Fruit fly (Drosophila melanogaster) whole organism, embryonic: ENCODE data around the gene Hsp67Ba.

Experiments used
- ATbp ChIP-seq: fragments of 200-800 bp; sonication (Bioruptor generic); optimal IDR thresholded peaks from 2 replicates; lab custom pipeline; 2017; ENCODE audit warnings: missing biosample characterization, mild to moderate bottlenecking, missing genetic modification characterization, missing genetic modification reagents
- CG10267 ChIP-seq: fragments of 200-800 bp; sonication (Bioruptor generic); optimal IDR thresholded peaks from 2 replicates; lab custom pipeline; 2018; ENCODE audit warnings: missing biosample characterization, mild to moderate bottlenecking, missing genetic modification characterization, moderate library complexity
- CG13775 ChIP-seq: fragments of 200-800 bp; sonication (Bioruptor generic); optimal IDR thresholded peaks from 3 replicates; lab custom pipeline; 2017; ENCODE audit warnings: missing biosample characterization, mild to moderate bottlenecking, missing genetic modification characterization
- CG15073 ChIP-seq: fragments of 200-800 bp; sonication (Bioruptor generic); optimal IDR thresholded peaks from 2 replicates; lab custom pipeline; 2016; ENCODE audit warnings: missing biosample characterization, missing genetic modification characterization
- CG2678 ChIP-seq: fragments of 200-800 bp; sonication (Bioruptor generic); optimal IDR thresholded peaks from 3 replicates; lab custom pipeline; 2019; ENCODE audit warnings: missing biosample characterization, mild to moderate bottlenecking, missing genetic modification characterization, moderate library complexity
- CG3065 ChIP-seq: fragments of 200-800 bp; sonication (Bioruptor generic); optimal IDR thresholded peaks from 2 replicates; lab custom pipeline; 2016; ENCODE audit warnings: missing biosample characterization, missing genetic modification characterization
- CG31365 ChIP-seq: fragments of 200-800 bp; sonication (Bioruptor generic); optimal IDR thresholded peaks from 2 replicates; lab custom pipeline; 2018; ENCODE audit warnings: missing biosample characterization, mild to moderate bottlenecking, missing genetic modification characterization
- CG31441 ChIP-seq: fragments of 200-800 bp; sonication (Bioruptor generic); IDR thresholded peaks from 2 replicates; pipeline ENCODE4 v1.3.6; 2022; ENCODE audit warnings: missing biosample characterization, missing genetic modification characterization
- CG3163 ChIP-seq: fragments of 200-800 bp; sonication (Bioruptor generic); optimal IDR thresholded peaks from 3 replicates; lab custom pipeline; 2016; ENCODE audit warnings: missing biosample characterization, missing genetic modification characterization
- CG32772 ChIP-seq: fragments of 200-800 bp; sonication (Bioruptor generic); IDR thresholded peaks from 2 replicates; pipeline ENCODE4 v1.3.6; 2022; ENCODE audit warnings: missing biosample characterization, missing genetic modification characterization
- CG34224 ChIP-seq: fragments of 200-800 bp; sonication (Bioruptor generic); IDR thresholded peaks from 3 replicates; pipeline ENCODE4 v1.3.6; 2022; ENCODE audit warnings: missing biosample characterization, missing genetic modification characterization; ENCODE audit not compliant: partially characterized antibody
- CG4424 ChIP-seq: fragments of 200-800 bp; sonication (Bioruptor generic); optimal IDR thresholded peaks from 3 replicates; lab custom pipeline; 2016; ENCODE audit warnings: missing biosample characterization, missing genetic modification characterization
- CG5245 ChIP-seq: fragments of 200-800 bp; sonication (Bioruptor generic); optimal IDR thresholded peaks from 3 replicates; lab custom pipeline; 2016; ENCODE audit warnings: missing biosample characterization, missing genetic modification characterization
- CG6654 ChIP-seq: fragments of 200-800 bp; sonication (Bioruptor generic); optimal IDR thresholded peaks from 2 replicates; lab custom pipeline; 2017; ENCODE audit warnings: missing biosample characterization, mild to moderate bottlenecking, missing genetic modification characterization
- CG6813 ChIP-seq: fragments of 200-800 bp; sonication (Bioruptor generic); optimal IDR thresholded peaks from 2 replicates; lab custom pipeline; 2017; ENCODE audit warnings: missing biosample characterization, missing genetic modification characterization, mild to moderate bottlenecking, moderate library complexity, missing genetic modification reagents
- CG7372 ChIP-seq: fragments of 200-800 bp; sonication (Bioruptor generic); IDR thresholded peaks from 2 replicates; pipeline ENCODE4 v1.3.6; 2022; ENCODE audit warnings: missing biosample characterization, missing genetic modification characterization
- CG8478 ChIP-seq: fragments of >200 bp; optimal IDR thresholded peaks from 2 replicates; lab custom pipeline; 2018
- CG9609 ChIP-seq: fragments of 200-800 bp; sonication (Bioruptor generic); optimal IDR thresholded peaks from 3 replicates; lab custom pipeline; 2016; ENCODE audit warnings: missing biosample characterization, missing genetic modification characterization
- CG9797 ChIP-seq: fragments of 200-800 bp; sonication (Bioruptor generic); optimal IDR thresholded peaks from 3 replicates; lab custom pipeline; 2018; ENCODE audit warnings: missing biosample characterization, mild to moderate bottlenecking, missing genetic modification characterization
- Dad ChIP-seq: fragments of 200-800 bp; sonication (Bioruptor generic); optimal IDR thresholded peaks from 3 replicates; lab custom pipeline; 2016; ENCODE audit warnings: missing biosample characterization, missing genetic modification characterization
- Dek ChIP-seq: fragments of 200-800 bp; sonication (Bioruptor generic); optimal IDR thresholded peaks from 3 replicates; lab custom pipeline; 2019; ENCODE audit warnings: missing biosample characterization, mild to moderate bottlenecking, missing genetic modification characterization, moderate library complexity
- Doc2 ChIP-seq: fragments of 200-800 bp; sonication (Bioruptor generic); IDR thresholded peaks from 2 replicates; pipeline ENCODE4 v1.3.6; 2022; ENCODE audit warnings: missing biosample characterization, missing genetic modification characterization
- Lhr ChIP-seq: fragments of 200-800 bp; sonication (Bioruptor generic); optimal IDR thresholded peaks from 3 replicates; lab custom pipeline; 2017; ENCODE audit warnings: mild to moderate bottlenecking, missing biosample characterization, missing genetic modification reagents, missing genetic modification characterization
- MTF-1 ChIP-seq: fragments of 200-800 bp; sonication (Bioruptor generic); optimal IDR thresholded peaks from 2 replicates; lab custom pipeline; 2018; ENCODE audit warnings: missing biosample characterization, mild to moderate bottlenecking, missing genetic modification characterization, borderline replicate concordance
- Med ChIP-seq: fragments of 200-800 bp; sonication (Bioruptor generic); peaks from one replicate; lab custom pipeline; 2016; ENCODE audit warnings: missing biosample characterization, missing genetic modification characterization, mild to moderate bottlenecking, inconsistent platforms, moderate library complexity
- PHDP ChIP-seq: fragments of 200-800 bp; sonication (Bioruptor generic); optimal IDR thresholded peaks from 3 replicates; lab custom pipeline; 2018; ENCODE audit warnings: missing biosample characterization, mild to moderate bottlenecking, missing genetic modification characterization, moderate library complexity
- Poxn ChIP-seq: fragments of 200-800 bp; sonication (Bioruptor generic); IDR thresholded peaks from 2 replicates; pipeline ENCODE4 v1.3.6; 2022; ENCODE audit warnings: missing biosample characterization, missing genetic modification characterization
- Rx ChIP-seq: fragments of 200-800 bp; sonication (Bioruptor generic); IDR thresholded peaks from 2 replicates; pipeline ENCODE4 v1.3.6; 2022; ENCODE audit warnings: missing biosample characterization, missing genetic modification characterization
- ab ChIP-seq: fragments of 200-800 bp; sonication (Bioruptor generic); optimal IDR thresholded peaks from 2 replicates; lab custom pipeline; 2016; ENCODE audit warnings: missing biosample characterization, missing genetic modification characterization
- bab2 ChIP-seq: fragments of 200-800 bp; sonication (Bioruptor generic); optimal IDR thresholded peaks from 2 replicates; lab custom pipeline; 2016; ENCODE audit warnings: missing biosample characterization, missing genetic modification characterization
- bsh ChIP-seq, 2 experiments: fragments of 200-800 bp; sonication (Bioruptor generic); optimal IDR thresholded peaks; 2 replicates each; lab custom pipeline; 2017 to 2018; ENCODE audit warnings: mild to moderate bottlenecking in 2 of 2, missing biosample characterization in 2 of 2, missing genetic modification characterization in 2 of 2, moderate library complexity in 1 of 2
- dati ChIP-seq: fragments of 200-800 bp; sonication (Bioruptor generic); IDR thresholded peaks from 2 replicates; pipeline ENCODE4 v1.3.6; 2022; ENCODE audit warnings: missing biosample characterization, missing genetic modification characterization
- dimm ChIP-seq: fragments of 200-800 bp; sonication (Bioruptor generic); IDR thresholded peaks from 2 replicates; pipeline ENCODE4 v1.3.6; 2022; ENCODE audit warnings: missing biosample characterization, missing genetic modification characterization
- disco-r ChIP-seq: fragments of 200-800 bp; sonication (Bioruptor generic); optimal IDR thresholded peaks from 2 replicates; lab custom pipeline; 2016; ENCODE audit warnings: missing biosample characterization, missing genetic modification characterization
- esg ChIP-seq: fragments of 200-800 bp; sonication (Bioruptor generic); conservative IDR thresholded peaks from 2 replicates; pipeline ENCODE4 v1.3.6; 2022; ENCODE audit warnings: missing biosample characterization, missing genetic modification characterization
- eve ChIP-seq, 2 experiments: fragments of >200 bp; optimal IDR thresholded peaks; 2 replicates each; lab custom pipeline; 2017; ENCODE audit warnings: missing biosample characterization in 2 of 2, missing genetic modification characterization in 2 of 2
- fd102C ChIP-seq: fragments of 200-800 bp; sonication (Bioruptor generic); optimal IDR thresholded peaks from 2 replicates; lab custom pipeline; 2018; ENCODE audit warnings: missing biosample characterization, mild to moderate bottlenecking, missing genetic modification characterization, moderate library complexity
- gro ChIP-seq: fragments of 200-800 bp; sonication (Bioruptor generic); optimal IDR thresholded peaks from 2 replicates; lab custom pipeline; 2016; ENCODE audit warnings: missing biosample characterization, missing genetic modification characterization
- gsb-n ChIP-seq: fragments of 200-800 bp; sonication (Bioruptor generic); optimal IDR thresholded peaks from 3 replicates; lab custom pipeline; 2018; ENCODE audit warnings: missing biosample characterization, mild to moderate bottlenecking, missing genetic modification characterization
- hb ChIP-seq: fragments of 200-800 bp; sonication (Bioruptor generic); IDR thresholded peaks from 3 replicates; pipeline ENCODE4 v1.3.6; 2022; ENCODE audit warnings: missing biosample characterization, missing genetic modification characterization; ENCODE audit not compliant: partially characterized antibody
- hth ChIP-seq: fragments of >200 bp; optimal IDR thresholded peaks from 2 replicates; lab custom pipeline; 2017; ENCODE audit warnings: inconsistent platforms
- nerfin-2 ChIP-seq: fragments of 200-800 bp; sonication (Bioruptor generic); IDR thresholded peaks from 2 replicates; pipeline ENCODE4 v1.3.6; 2022; ENCODE audit warnings: missing biosample characterization, missing genetic modification characterization; ENCODE audit not compliant: partially characterized antibody
- org-1 ChIP-seq: fragments of 200-800 bp; sonication (Bioruptor generic); optimal IDR thresholded peaks from 2 replicates; lab custom pipeline; 2017; ENCODE audit warnings: missing biosample characterization, missing genetic modification characterization
- pita ChIP-seq: fragments of 200-800 bp; sonication (Bioruptor generic); optimal IDR thresholded peaks from 2 replicates; lab custom pipeline; 2017; ENCODE audit warnings: missing biosample characterization, mild to moderate bottlenecking, missing genetic modification characterization
- salm ChIP-seq: fragments of 200-800 bp; sonication (Bioruptor generic); optimal IDR thresholded peaks from 2 replicates; lab custom pipeline; 2018; ENCODE audit warnings: missing biosample characterization, mild to moderate bottlenecking, missing genetic modification characterization
- schlank ChIP-seq: fragments of 200-800 bp; sonication (Bioruptor generic); optimal IDR thresholded peaks from 2 replicates; lab custom pipeline; 2018; ENCODE audit warnings: missing biosample characterization, mild to moderate bottlenecking, missing genetic modification characterization
- seq ChIP-seq: fragments of 200-800 bp; sonication (Bioruptor generic); IDR thresholded peaks from 2 replicates; pipeline ENCODE4 v1.3.6; 2022; ENCODE audit warnings: missing biosample characterization, missing genetic modification characterization
- sqz ChIP-seq: fragments of 200-800 bp; sonication (Bioruptor generic); optimal IDR thresholded peaks from 3 replicates; lab custom pipeline; 2018; ENCODE audit warnings: missing biosample characterization, mild to moderate bottlenecking, missing genetic modification characterization
- tgo ChIP-seq: fragments of 200-800 bp; sonication (Bioruptor generic); IDR thresholded peaks from 3 replicates; pipeline ENCODE4 v1.3.6; 2022; ENCODE audit warnings: missing biosample characterization, missing genetic modification characterization
- trem ChIP-seq: fragments of 200-800 bp; optimal IDR thresholded peaks from 3 replicates; lab custom pipeline; 2019; ENCODE audit warnings: missing biosample characterization, mild to moderate bottlenecking, missing genetic modification characterization, moderate library complexity

Hsp67Ba gene

dm6 chr3L:9426656-9427294 is 47.4 kb upstream of the Hsp67Ba start, which contains the start of the genes Atat and Shc (continued):
- TF ChIP-seq salm: peak; percentile 93
- peak; percentile 96 for TF ChIP-seq org-1 (GFP tag; lab: Kevin White, UChicago)
- peak; percentile 74 for TF ChIP-seq sqz (GFP tag; lab: Kevin White, UChicago)
- TF ChIP-seq PHDP (tag; lab: Kevin White, UChicago): peak; percentile 98
- TF ChIP-seq Doc2 (GFP tag; lab: Robert Waterston, UW): peak; percentile 98
- peak; percentile 97 for TF ChIP-seq CG31441 (GFP tag; lab: Robert Waterston, UW)
- peak; percentile 99 for TF ChIP-seq Dek (tag; lab: Kevin White, UChicago)
- TF ChIP-seq hb (GFP tag; lab: Robert Waterston, UW): peak; percentile 86
- peak; percentile 100 for TF ChIP-seq CG9609 (GFP tag; lab: Kevin White, UChicago)
- TF ChIP-seq Rx (GFP tag; lab: Robert Waterston, UW): peak; percentile 99
- TF ChIP-seq MTF-1 (GFP tag; lab: Kevin White, UChicago): peak; percentile 93
- TF ChIP-seq nerfin-2 (GFP tag; lab: Robert Waterston, UW): peak; percentile 77
- peak; percentile 95 for TF ChIP-seq trem (tag; lab: Kevin White, UChicago)
- TF ChIP-seq CG6813 (GFP tag; lab: Kevin White, UChicago): peak; percentile 96
- TF ChIP-seq bab2: peak; percentile 100
- peak; percentile 98 for TF ChIP-seq Lhr (GFP tag; lab: Kevin White, UChicago)
- TF ChIP-seq CG2678 (tag; lab: Kevin White, UChicago): peak; percentile 98
- TF ChIP-seq seq (GFP tag; lab: Robert Waterston, UW): peak; percentile 98
- peak; percentile 99 for TF ChIP-seq Dad (GFP tag; lab: Kevin White, UChicago)
- TF ChIP-seq CG10267 (tag; lab: Kevin White, UChicago): peak; percentile 92
- TF ChIP-seq Poxn: peak; percentile 99
- peak; percentile 72 to 98 for TF ChIP-seq bsh (GFP tag; optimal IDR thresholded peaks at IDR 0.05; lab: Kevin White, UChicago)
- peak; percentile 99 for TF ChIP-seq CG13775 (GFP tag; lab: Kevin White, UChicago)
- TF ChIP-seq CG7372 (GFP tag; lab: Robert Waterston, UW): peak; percentile 100
- TF ChIP-seq CG8478: peak; percentile 55
- peak; percentile 97 for TF ChIP-seq gsb-n (tag; lab: Kevin White, UChicago)
- TF ChIP-seq CG9797: peak; percentile 100
- TF ChIP-seq gro (GFP tag; lab: Kevin White, UChicago): peak; percentile 99
- peak; percentile 96 for TF ChIP-seq CG3163
- TF ChIP-seq CG5245 (GFP tag; lab: Kevin White, UChicago): peak; percentile 99
- TF ChIP-seq esg (GFP tag; lab: Robert Waterston, UW): peak; percentile 100
- peak; percentile 94 for TF ChIP-seq CG6654 (GFP tag; lab: Kevin White, UChicago)
- TF ChIP-seq CG34224 (GFP tag; lab: Robert Waterston, UW): peak; percentile 86
- peak; percentile 96 for TF ChIP-seq dati (GFP tag; lab: Robert Waterston, UW)
- TF ChIP-seq ATbp: peak; percentile 93
- TF ChIP-seq CG32772: peak; percentile 100
- peak; percentile 98 for TF ChIP-seq schlank (tag; lab: Kevin White, UChicago)
- TF ChIP-seq pita: no peak
- peak; percentile 99 for TF ChIP-seq disco-r
- peak; percentile 99 for TF ChIP-seq CG4424 (GFP tag; lab: Kevin White, UChicago)
- peak; percentile 87 for TF ChIP-seq CG31365 (tag; lab: Kevin White, UChicago)
- TF ChIP-seq hth: no peak
- TF ChIP-seq fd102C (GFP tag; lab: Kevin White, UChicago): peak; percentile 77
- peak; percentile 100 for TF ChIP-seq Med (GFP tag; lab: Kevin White, UChicago)
- TF ChIP-seq tgo: peak; percentile 100
- peak; percentile 92 for TF ChIP-seq CG15073 (GFP tag; lab: Kevin White, UChicago)
- TF ChIP-seq ab: peak; percentile 99
- peak; percentile 98 for TF ChIP-seq CG3065 (GFP tag; lab: Kevin White, UChicago)
- peak; percentile 98 for TF ChIP-seq dimm (GFP tag; lab: Robert Waterston, UW)
- peak in 1 of 2 experiments; percentile 96 for TF ChIP-seq eve (GFP tag; optimal IDR thresholded peaks at IDR 0.05; lab: Kevin White, UChicago)
